Fruit fly (Drosophila melanogaster) whole organism, wandering third instar larva: ENCODE results near the gene CG5355.
A peak's percentile ranks its signal among the peaks of the same experiment; 100 is the strongest.

Source experiments
- Abd-B ChIP-seq: fragments of >200 bp; optimal IDR thresholded peaks from 2 replicates; lab custom pipeline; 2017; ENCODE audit warnings: missing biosample characterization, missing genetic modification characterization
- CG32264 ChIP-seq: fragments of 200-800 bp; sonication (Bioruptor generic); optimal IDR thresholded peaks from 2 replicates; lab custom pipeline; 2016; ENCODE audit warnings: missing biosample characterization, missing genetic modification characterization
- Dfd ChIP-seq: fragments of >200 bp; optimal IDR thresholded peaks from 2 replicates; lab custom pipeline; 2017; ENCODE audit warnings: missing biosample characterization, missing genetic modification characterization
- Dif ChIP-seq: fragments of 200-275, 200-300 bp; sonication (Bioruptor generic); optimal IDR thresholded peaks from 2 replicates; lab custom pipeline; 2018; ENCODE audit warnings: missing biosample characterization, missing genetic modification characterization; ENCODE audit not compliant: partially characterized antibody
- GATAd ChIP-seq: sonication (Bioruptor generic); optimal IDR thresholded peaks from 2 replicates; lab custom pipeline; 2016; ENCODE audit warnings: missing biosample characterization, missing genetic modification characterization
- HLH106 ChIP-seq: fragments of 200-800 bp; optimal IDR thresholded peaks from 3 replicates; lab custom pipeline; 2019; ENCODE audit warnings: missing biosample characterization, mild to moderate bottlenecking, missing genetic modification characterization, moderate library complexity
- Hnf4 ChIP-seq: fragments of 200-800 bp; sonication (Bioruptor generic); optimal IDR thresholded peaks from 2 replicates; lab custom pipeline; 2016; ENCODE audit warnings: missing biosample characterization, mild to moderate bottlenecking, missing genetic modification characterization
- Hr78 ChIP-seq: fragments of >200 bp; optimal IDR thresholded peaks from 2 replicates; lab custom pipeline; 2017; ENCODE audit warnings: missing biosample characterization, missing genetic modification characterization
- Hr83 ChIP-seq: fragments of 200-300 bp; sonication (Bioruptor generic); optimal IDR thresholded peaks from 2 replicates; lab custom pipeline; 2016; ENCODE audit warnings: missing biosample characterization, mild to moderate bottlenecking, missing genetic modification characterization, moderate library complexity; ENCODE audit not compliant: poor library complexity, severe bottlenecking
- Jra ChIP-seq: sonication (Bioruptor generic); optimal IDR thresholded peaks from 2 replicates; lab custom pipeline; 2016; ENCODE audit warnings: missing biosample characterization, missing genetic modification characterization
- Mio ChIP-seq: sonication (Bioruptor generic); optimal IDR thresholded peaks from 2 replicates; lab custom pipeline; 2016; ENCODE audit warnings: missing biosample characterization, missing genetic modification characterization
- Myc ChIP-seq: fragments of >200 bp; optimal IDR thresholded peaks from 2 replicates; lab custom pipeline; 2017
- N ChIP-seq: fragments of >200 bp; optimal IDR thresholded peaks from 2 replicates; lab custom pipeline; 2018; ENCODE audit warnings: missing biosample characterization, missing external identifiers, missing genetic modification characterization
- OdsH ChIP-seq: fragments of 200-800 bp; sonication (Bioruptor generic); optimal IDR thresholded peaks from 2 replicates; lab custom pipeline; 2016; ENCODE audit warnings: missing biosample characterization, mild to moderate bottlenecking, missing genetic modification characterization
- Rel ChIP-seq, 2 experiments: fragments of 200-800 bp; sonication (Bioruptor generic) in 1 of 2; optimal IDR thresholded peaks; 2 replicates in 1 of 2; 3 replicates in 1 of 2; lab custom pipeline; 2016 to 2019; ENCODE audit warnings: mild to moderate bottlenecking in 2 of 2, missing biosample characterization in 2 of 2, missing genetic modification characterization in 2 of 2, moderate library complexity in 1 of 2
- Sp1 ChIP-seq: fragments of 200-800 bp; sonication (Bioruptor generic); optimal IDR thresholded peaks from 3 replicates; lab custom pipeline; 2019; ENCODE audit warnings: missing biosample characterization, mild to moderate bottlenecking, missing genetic modification characterization, moderate library complexity
- Vsx2 ChIP-seq: fragments of 200-300, 225-300 bp; sonication (Bioruptor generic); optimal IDR thresholded peaks from 2 replicates; lab custom pipeline; 2018; ENCODE audit warnings: missing biosample characterization, missing genetic modification characterization; ENCODE audit not compliant: partially characterized antibody
- brk ChIP-seq: fragments of 200-800 bp; sonication (Bioruptor generic); optimal IDR thresholded peaks from 2 replicates; lab custom pipeline; 2016; ENCODE audit warnings: missing biosample characterization, mild to moderate bottlenecking, missing genetic modification characterization
- dmrt93B ChIP-seq: fragments of 200-800 bp; sonication (Bioruptor generic); optimal IDR thresholded peaks from 2 replicates; lab custom pipeline; 2018; ENCODE audit warnings: missing biosample characterization, mild to moderate bottlenecking, missing genetic modification characterization
- dsf ChIP-seq: sonication (Bioruptor generic); optimal IDR thresholded peaks from 2 replicates; lab custom pipeline; 2016; ENCODE audit warnings: missing biosample characterization, missing genetic modification characterization, borderline replicate concordance
- ey ChIP-seq: fragments of 200-800 bp; sonication (Bioruptor generic); optimal IDR thresholded peaks from 2 replicates; lab custom pipeline; 2016; ENCODE audit warnings: missing biosample characterization, missing genetic modification characterization
- foxo ChIP-seq, 2 experiments: fragments of 200-800 bp; sonication (Bioruptor generic); optimal IDR thresholded peaks; 2 replicates in 1 of 2; 3 replicates in 1 of 2; lab custom pipeline; 2016 to 2017; ENCODE audit warnings: missing biosample characterization in 2 of 2, missing genetic modification characterization in 2 of 2
- fru ChIP-seq: fragments of 200-800 bp; sonication (Bioruptor generic); optimal IDR thresholded peaks from 3 replicates; lab custom pipeline; 2016; ENCODE audit warnings: missing biosample characterization, mild to moderate bottlenecking, missing genetic modification characterization
- jim ChIP-seq: fragments of 175-275, 200-325 bp; sonication (Bioruptor generic); optimal IDR thresholded peaks from 2 replicates; lab custom pipeline; 2016; ENCODE audit warnings: missing biosample characterization, mild to moderate bottlenecking, missing genetic modification characterization
- lola ChIP-seq: fragments of >200 bp; optimal IDR thresholded peaks from 2 replicates; lab custom pipeline; 2017; ENCODE audit warnings: missing biosample characterization, missing genetic modification characterization
- pan ChIP-seq: fragments of >200 bp; optimal IDR thresholded peaks from 2 replicates; lab custom pipeline; 2017
- psq ChIP-seq: fragments of 200-800 bp; sonication (Bioruptor generic); optimal IDR thresholded peaks from 3 replicates; lab custom pipeline; 2017; ENCODE audit warnings: missing biosample characterization, mild to moderate bottlenecking, missing genetic modification characterization, moderate library complexity
- rgr ChIP-seq: fragments of 200-800 bp; sonication (Bioruptor generic); optimal IDR thresholded peaks from 3 replicates; lab custom pipeline; 2016; ENCODE audit warnings: missing biosample characterization, mild to moderate bottlenecking, missing genetic modification characterization
- sage ChIP-seq: fragments of 200-800 bp; sonication (Bioruptor generic); optimal IDR thresholded peaks from 2 replicates; lab custom pipeline; 2016; ENCODE audit warnings: missing biosample characterization, mild to moderate bottlenecking, missing genetic modification characterization
- sv ChIP-seq: fragments of 200-800 bp; sonication (Bioruptor generic); optimal IDR thresholded peaks from 3 replicates; lab custom pipeline; 2016; ENCODE audit warnings: missing biosample characterization, missing genetic modification characterization
- tai ChIP-seq: sonication (Bioruptor generic); optimal IDR thresholded peaks from 2 replicates; lab custom pipeline; 2016; ENCODE audit warnings: missing biosample characterization, missing genetic modification characterization
- usp ChIP-seq: fragments of >200 bp; optimal IDR thresholded peaks from 2 replicates; lab custom pipeline; 2017; ENCODE audit warnings: missing biosample characterization, missing genetic modification characterization
- woc ChIP-seq: sonication (Bioruptor generic); optimal IDR thresholded peaks from 2 replicates; lab custom pipeline; 2016; ENCODE audit warnings: missing biosample characterization, mild to moderate bottlenecking, missing genetic modification characterization

CG5355 gene

DNA sequence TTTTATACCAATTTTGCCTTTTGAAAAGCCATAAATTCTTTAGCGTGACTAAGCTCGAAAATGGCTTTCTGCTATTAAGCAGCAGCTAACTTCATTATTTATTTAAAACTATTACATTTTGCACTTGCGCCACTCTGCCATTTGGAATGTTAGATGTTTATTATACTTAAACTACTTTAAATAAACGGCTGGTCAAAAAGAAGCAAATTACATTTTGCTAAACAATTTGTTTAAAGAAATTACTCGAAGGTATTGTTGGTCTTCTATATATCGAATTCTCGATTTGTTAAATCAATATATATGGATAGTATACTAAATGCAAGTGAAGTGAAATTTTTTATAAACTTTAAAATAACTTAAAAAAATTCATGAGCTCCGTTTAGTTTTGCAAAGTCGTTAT, 39.0 kb upstream of the CG5355 start, which contains the start of gene ppk10:
TSS of gene ppk10 (minus strand) at position 101 of the 400 bp plus-strand sequence.
- TF ChIP-seq usp (GFP tag; lab: Kevin White, UChicago), result no peak
- TF ChIP-seq dmrt93B, result no peak
- TF ChIP-seq Sp1 (GFP tag; lab: Kevin White, UChicago), result no peak
- TF ChIP-seq Dif (GFP tag; lab: Kevin White, UChicago), result no peak
- TF ChIP-seq lola (GFP tag; lab: Kevin White, UChicago), result no peak
- TF ChIP-seq fru, result no peak
- TF ChIP-seq Mio (GFP tag; lab: Kevin White, UChicago), result no peak
- no peak for TF ChIP-seq Myc
- no peak for TF ChIP-seq Abd-B (GFP tag; lab: Kevin White, UChicago)
- TF ChIP-seq foxo (GFP tag; optimal IDR thresholded peaks at IDR 0.05; lab: Kevin White, UChicago), result no peak
- no peak for TF ChIP-seq N (GFP tag; lab: Kevin White, UChicago)
- no peak for TF ChIP-seq rgr (GFP tag; lab: Kevin White, UChicago)
- no peak for TF ChIP-seq CG32264 (GFP tag; lab: Kevin White, UChicago)
- TF ChIP-seq tai (GFP tag; lab: Kevin White, UChicago), result no peak
- no peak for TF ChIP-seq ey (GFP tag; lab: Kevin White, UChicago)
- TF ChIP-seq OdsH (GFP tag; lab: Kevin White, UChicago), result no peak
- no peak for TF ChIP-seq GATAd (GFP tag; lab: Kevin White, UChicago)

- TF ChIP-seq Abd-B (GFP tag; lab: Kevin White, UChicago) (no peak), Hr83 (no peak), Myc (no peak), sv (GFP tag; lab: Kevin White, UChicago) (peak; percentile 28)
These were observed 29.0 kb upstream of the CG5355 start, which contains the start of gene loh for dm6 chr2L:10442048-10442790. TSS of gene loh (plus strand) at chr2L:10442534.

DNA sequence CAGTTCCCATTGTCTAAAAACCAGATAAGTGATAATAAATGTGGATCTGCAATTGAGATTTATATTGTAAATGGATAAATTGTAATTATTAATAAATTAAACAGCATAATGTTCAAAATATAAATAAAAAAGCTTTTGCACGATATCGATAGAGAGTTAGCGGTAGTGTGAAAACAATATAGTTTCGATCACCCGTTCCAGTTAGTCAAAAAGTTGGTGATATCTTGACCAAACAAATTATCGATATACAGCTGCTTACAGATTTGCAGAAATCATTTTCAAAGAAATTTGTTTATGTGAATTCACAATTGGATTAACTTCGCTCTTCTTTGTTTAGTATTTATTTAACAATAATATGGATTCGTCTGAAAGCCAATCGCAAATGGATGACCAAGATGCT, 25.9 kb upstream of the CG5355 start, which contains the start of gene Nse4:
TSS of gene Nse4 (plus strand) at position 267 of the 400 bp plus-strand sequence.
- TF ChIP-seq lola (GFP tag; lab: Kevin White, UChicago) (no peak), pan (lab: Kevin White, UChicago) (no peak), woc (GFP tag; lab: Kevin White, UChicago) (no peak), sage (GFP tag; lab: Kevin White, UChicago) (no peak), usp (GFP tag; lab: Kevin White, UChicago) (no peak), N (GFP tag; lab: Kevin White, UChicago) (peak; percentile 10), Hr83 (no peak)

DNA sequence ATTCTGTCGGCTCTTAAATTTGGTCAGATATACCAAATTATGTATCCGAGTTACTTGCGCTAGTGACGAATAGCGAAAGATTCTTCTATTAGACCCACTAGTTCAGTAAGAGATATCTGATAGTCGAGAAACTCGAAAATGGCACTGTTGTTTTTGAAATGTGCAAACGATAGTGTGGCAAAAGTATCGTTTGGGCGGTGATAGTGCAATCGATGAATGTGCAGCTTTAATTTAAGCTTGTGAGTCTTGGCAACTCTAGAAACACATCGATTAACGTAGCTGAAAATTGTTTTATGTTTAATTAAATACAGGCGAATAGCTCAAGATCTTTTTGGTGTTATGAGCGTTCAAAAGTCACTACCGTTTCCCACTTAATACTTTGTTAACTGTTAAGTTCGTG, 24.1 kb upstream of the CG5355 start, which contains the start of gene STUB1:
TSS of gene STUB1 (plus strand) at position 232 of the 400 bp plus-strand sequence.
- TF ChIP-seq ey (GFP tag; lab: Kevin White, UChicago), result no peak
- TF ChIP-seq Jra (GFP tag; lab: Kevin White, UChicago), result peak; percentile 55
- TF ChIP-seq sv (GFP tag; lab: Kevin White, UChicago), result no peak
- peak; percentile 17 for TF ChIP-seq woc (GFP tag; lab: Kevin White, UChicago)
- TF ChIP-seq Hnf4 (GFP tag; lab: Kevin White, UChicago), result peak; percentile 70
- TF ChIP-seq sage (GFP tag; lab: Kevin White, UChicago), result no peak
- no peak for TF ChIP-seq tai (GFP tag; lab: Kevin White, UChicago)
- no peak for TF ChIP-seq GATAd (GFP tag; lab: Kevin White, UChicago)
- TF ChIP-seq Hr83, result peak; percentile 59
- no peak for TF ChIP-seq Dfd (GFP tag; lab: Kevin White, UChicago)

DNA sequence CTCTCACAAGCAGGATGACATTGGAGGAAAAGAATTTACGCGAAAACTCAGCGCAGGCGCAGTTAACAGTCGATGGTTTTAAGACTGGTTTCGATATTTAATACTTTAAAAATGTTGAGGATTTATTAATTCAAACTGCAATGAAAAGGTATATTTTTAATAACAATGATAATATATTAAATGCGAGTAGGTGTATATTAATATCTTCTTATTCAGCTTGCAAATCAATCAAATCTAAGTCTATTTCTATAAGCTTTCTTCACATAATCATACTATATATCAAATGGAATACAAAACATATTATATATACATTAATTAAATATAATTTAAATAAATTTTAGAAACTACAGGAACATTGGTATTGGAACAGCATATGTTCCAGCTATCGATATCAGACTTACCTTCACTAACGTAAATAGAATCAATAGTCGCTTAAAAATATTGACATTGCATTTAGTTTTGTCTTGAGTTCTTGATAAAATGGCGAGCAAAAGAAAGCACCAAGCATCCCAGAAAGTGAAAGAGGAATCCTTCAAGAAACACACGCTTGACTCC, 22.4 kb upstream of the CG5355 start, which contains the start of the genes TBC1D16 and holn1:
TSS of gene TBC1D16 (minus strand) at position 51 of the 555 bp plus-strand sequence.
TSS of gene holn1 (plus strand) at position 390 of the 555 bp plus-strand sequence.
- no peak for TF ChIP-seq HLH106 (tag; lab: Kevin White, UChicago)
- no peak for TF ChIP-seq Vsx2
- TF ChIP-seq pan (lab: Kevin White, UChicago), result no peak
- TF ChIP-seq rgr (GFP tag; lab: Kevin White, UChicago), result no peak
- no peak for TF ChIP-seq GATAd (GFP tag; lab: Kevin White, UChicago)
- TF ChIP-seq brk, result no peak
- no peak for TF ChIP-seq psq (GFP tag; lab: Kevin White, UChicago)
- no peak for TF ChIP-seq Hr78 (GFP tag; lab: Kevin White, UChicago)
- TF ChIP-seq jim (GFP tag; lab: Kevin White, UChicago), result no peak
- no peak for TF ChIP-seq Mio (GFP tag; lab: Kevin White, UChicago)
- no peak for TF ChIP-seq foxo (GFP tag; optimal IDR thresholded peaks at IDR 0.05; lab: Kevin White, UChicago)
- TF ChIP-seq dsf (GFP tag; lab: Kevin White, UChicago), result no peak
- TF ChIP-seq Rel (GFP tag; optimal IDR thresholded peaks at IDR 0.05; lab: Kevin White, UChicago), result no peak
- TF ChIP-seq Rel (tag; optimal IDR thresholded peaks at IDR 0.05; lab: Kevin White, UChicago), result no peak
- no peak for TF ChIP-seq Hnf4 (GFP tag; lab: Kevin White, UChicago)
- no peak for TF ChIP-seq N (GFP tag; lab: Kevin White, UChicago)
- no peak for TF ChIP-seq Jra (GFP tag; lab: Kevin White, UChicago)
- no peak for TF ChIP-seq Dif (GFP tag; lab: Kevin White, UChicago)
- TF ChIP-seq, all 38 proteins: peak for 0
